Fruit fly (Drosophila melanogaster) whole organism, adult: ENCODE data around the gene CG4957.

Source experiments
- CG11617 ChIP-seq: fragments of 200-800 bp; sonication (Bioruptor generic); optimal IDR thresholded peaks from 2 replicates; lab custom pipeline; 2017; ENCODE audit warnings: mild to moderate bottlenecking, missing biosample characterization, missing genetic modification reagents, missing genetic modification characterization
- CG12768 ChIP-seq: fragments of 200-800 bp; sonication (Bioruptor generic); optimal IDR thresholded peaks from 2 replicates; lab custom pipeline; 2017; ENCODE audit warnings: missing biosample characterization, missing genetic modification characterization, mild to moderate bottlenecking, moderate library complexity, missing genetic modification reagents
- CG14711 ChIP-seq: fragments of 200-800 bp; sonication (Bioruptor generic); optimal IDR thresholded peaks from 2 replicates; lab custom pipeline; 2018; ENCODE audit warnings: missing biosample characterization, mild to moderate bottlenecking, missing genetic modification characterization, moderate library complexity
- CG1620 ChIP-seq: fragments of 200-800 bp; sonication (Bioruptor generic); optimal IDR thresholded peaks from 2 replicates; lab custom pipeline; 2016; ENCODE audit warnings: missing biosample characterization, missing genetic modification characterization
- CG33017 ChIP-seq: fragments of 200-800 bp; sonication (Bioruptor generic); optimal IDR thresholded peaks from 2 replicates; lab custom pipeline; 2018; ENCODE audit warnings: missing biosample characterization, mild to moderate bottlenecking, missing genetic modification characterization, moderate library complexity
- CG5204 ChIP-seq: fragments of 200-800 bp; sonication (Bioruptor generic); optimal IDR thresholded peaks from 2 replicates; lab custom pipeline; 2016; ENCODE audit warnings: missing biosample characterization, missing genetic modification characterization
- CG7045 ChIP-seq: fragments of 200-800 bp; sonication (Bioruptor generic); optimal IDR thresholded peaks from 2 replicates; lab custom pipeline; 2017; ENCODE audit warnings: missing biosample characterization, mild to moderate bottlenecking, missing genetic modification characterization
- CG7101 ChIP-seq: fragments of 200-800 bp; sonication (Bioruptor generic); optimal IDR thresholded peaks from 2 replicates; lab custom pipeline; 2018; ENCODE audit warnings: missing biosample characterization, mild to moderate bottlenecking, missing genetic modification characterization, moderate library complexity
- Crg-1 ChIP-seq: fragments of 200-800 bp; sonication (Bioruptor generic); optimal IDR thresholded peaks from 2 replicates; lab custom pipeline; 2016; ENCODE audit warnings: missing biosample characterization, missing genetic modification characterization
- Hr96 ChIP-seq: fragments of 200-800 bp; sonication (Bioruptor generic); optimal IDR thresholded peaks from 2 replicates; lab custom pipeline; 2016; ENCODE audit warnings: missing biosample characterization, missing genetic modification characterization
- Mnt ChIP-seq: fragments of 200-800 bp; sonication (Bioruptor generic); optimal IDR thresholded peaks from 2 replicates; lab custom pipeline; 2016; ENCODE audit warnings: missing biosample characterization, mild to moderate bottlenecking, missing genetic modification characterization
- bab1 ChIP-seq: fragments of 200-800 bp; sonication (Bioruptor generic); optimal IDR thresholded peaks from 3 replicates; lab custom pipeline; 2019; ENCODE audit warnings: missing biosample characterization, mild to moderate bottlenecking, missing genetic modification characterization, moderate library complexity
- cic ChIP-seq: fragments of 200-800 bp; sonication (Bioruptor generic); optimal IDR thresholded peaks from 2 replicates; lab custom pipeline; 2017; ENCODE audit warnings: missing biosample characterization, mild to moderate bottlenecking, missing genetic modification characterization, moderate library complexity
- cnc ChIP-seq, 2 experiments: fragments of >200 bp; optimal IDR thresholded peaks; 2 replicates each; lab custom pipeline; 2017
- kay ChIP-seq: fragments of 200-800 bp; sonication (Bioruptor generic); peaks from one replicate; lab custom pipeline; 2016; ENCODE audit warnings: missing biosample characterization, missing genetic modification characterization, borderline replicate concordance
- ovo ChIP-seq: fragments of 200-800 bp; sonication (Bioruptor generic); optimal IDR thresholded peaks from 2 replicates; lab custom pipeline; 2016; ENCODE audit warnings: missing biosample characterization, missing genetic modification characterization
- pad ChIP-seq: fragments of 200-800 bp; sonication (Bioruptor generic); optimal IDR thresholded peaks from 3 replicates; lab custom pipeline; 2017; ENCODE audit warnings: missing biosample characterization, missing genetic modification characterization, mild to moderate bottlenecking, moderate library complexity, missing genetic modification reagents
- tj ChIP-seq: fragments of 200-800 bp; sonication (Bioruptor generic); optimal IDR thresholded peaks from 3 replicates; lab custom pipeline; 2017; ENCODE audit warnings: missing biosample characterization, mild to moderate bottlenecking, missing genetic modification characterization, moderate library complexity
- toe ChIP-seq: fragments of 200-800 bp; sonication (Bioruptor generic); optimal IDR thresholded peaks from 2 replicates; lab custom pipeline; 2016; ENCODE audit warnings: missing biosample characterization, missing genetic modification characterization

CG4957 gene

dm6 chr2L:10246785-10247190 lies 21.9 kb upstream of the CG4957 start, which contains the start of gene chico:
TSS of gene chico (minus strand) at chr2L:10247078.
- peak; percentile 27 for TF ChIP-seq ovo (GFP tag; lab: Kevin White, UChicago)
- TF ChIP-seq CG5204 (GFP tag; lab: Kevin White, UChicago), result no peak
- no peak for TF ChIP-seq toe (GFP tag; lab: Kevin White, UChicago)
- TF ChIP-seq bab1 (GFP tag; lab: Kevin White, UChicago), result peak; percentile 44
- TF ChIP-seq CG1620 (GFP tag; lab: Kevin White, UChicago), result peak; percentile 22
- TF ChIP-seq tj (GFP tag; lab: Kevin White, UChicago), result peak; percentile 14
- peak; percentile 94 for TF ChIP-seq Mnt (GFP tag; lab: Kevin White, UChicago)
- TF ChIP-seq CG14711 (tag; lab: Kevin White, UChicago), result peak; percentile 32
- no peak for TF ChIP-seq CG12768 (GFP tag; lab: Kevin White, UChicago)
- peak; percentile 66 for TF ChIP-seq cic (GFP tag; lab: Kevin White, UChicago)

dm6 chr2L:10249655-10250202 lies 18.9 kb upstream of the CG4957 start:
- peak; percentile 6 for TF ChIP-seq CG7101
- peak; percentile 28 for TF ChIP-seq kay (GFP tag; lab: Kevin White, UChicago)
- TF ChIP-seq cic (GFP tag; lab: Kevin White, UChicago), result peak; percentile 60
- TF ChIP-seq cnc (optimal IDR thresholded peaks at IDR 0.05; lab: Kevin White, UChicago), result no peak
- peak; percentile 22 for TF ChIP-seq Mnt (GFP tag; lab: Kevin White, UChicago)
- no peak for TF ChIP-seq tj (GFP tag; lab: Kevin White, UChicago)
- TF ChIP-seq CG7045 (GFP tag; lab: Kevin White, UChicago), result peak; percentile 7
- TF ChIP-seq Crg-1 (GFP tag; lab: Kevin White, UChicago), result peak; percentile 41

dm6 chr2L:10250441-10250847 lies 18.2 kb upstream of the CG4957 start, which contains the start of the genes bsk and CG31717:
TSS of gene bsk (minus strand) at chr2L:10250501.
TSS of gene CG31717 (plus strand) at chr2L:10250737.
- TF ChIP-seq bab1 (GFP tag; lab: Kevin White, UChicago) (peak; percentile 51), CG12768 (GFP tag; lab: Kevin White, UChicago) (no peak), cic (GFP tag; lab: Kevin White, UChicago) (peak; percentile 38), Mnt (GFP tag; lab: Kevin White, UChicago) (peak; percentile 30), kay (GFP tag; lab: Kevin White, UChicago) (peak; percentile 98), CG14711 (tag; lab: Kevin White, UChicago) (peak; percentile 25), CG33017 (tag; lab: Kevin White, UChicago) (no peak), Crg-1 (GFP tag; lab: Kevin White, UChicago) (no peak)

- no peak for TF ChIP-seq Hr96 (GFP tag; lab: Kevin White, UChicago)
- TF ChIP-seq Crg-1 (GFP tag; lab: Kevin White, UChicago), result no peak
- TF ChIP-seq kay (GFP tag; lab: Kevin White, UChicago), result no peak
- no peak for TF ChIP-seq CG5204 (GFP tag; lab: Kevin White, UChicago)
- no peak for TF ChIP-seq CG7101
- no peak for TF ChIP-seq Mnt (GFP tag; lab: Kevin White, UChicago)
- no peak for TF ChIP-seq toe (GFP tag; lab: Kevin White, UChicago)
- TF ChIP-seq pad (GFP tag; lab: Kevin White, UChicago), result no peak
- no peak for TF ChIP-seq cnc (optimal IDR thresholded peaks at IDR 0.05; lab: Kevin White, UChicago)
- no peak for TF ChIP-seq CG12768 (GFP tag; lab: Kevin White, UChicago)
Measured at dm6 chr2L:10251592-10251991, 17.1 kb upstream of the CG4957 start, which contains the start of gene Ror. TSS of gene Ror (plus strand) at chr2L:10251843.

- TF ChIP-seq bab1 (GFP tag; lab: Kevin White, UChicago), result peak; percentile 51
- no peak for TF ChIP-seq ovo (GFP tag; lab: Kevin White, UChicago)
- TF ChIP-seq kay (GFP tag; lab: Kevin White, UChicago), result peak; percentile 92
Measured at dm6 chr2L:10255725-10256158, 12.9 kb upstream of the CG4957 start, which contains the start of gene CG5676. TSS of gene CG5676 (minus strand) at chr2L:10255891.

- no peak for TF ChIP-seq toe (GFP tag; lab: Kevin White, UChicago)
- TF ChIP-seq bab1 (GFP tag; lab: Kevin White, UChicago), result no peak
- no peak for TF ChIP-seq CG7045 (GFP tag; lab: Kevin White, UChicago)
- no peak for TF ChIP-seq Hr96 (GFP tag; lab: Kevin White, UChicago)
- no peak for TF ChIP-seq kay (GFP tag; lab: Kevin White, UChicago)
- no peak for TF ChIP-seq Crg-1 (GFP tag; lab: Kevin White, UChicago)
- TF ChIP-seq CG5204 (GFP tag; lab: Kevin White, UChicago), result no peak
- TF ChIP-seq CG14711 (tag; lab: Kevin White, UChicago), result no peak
- no peak for TF ChIP-seq CG12768 (GFP tag; lab: Kevin White, UChicago)
- no peak for TF ChIP-seq ovo (GFP tag; lab: Kevin White, UChicago)
- TF ChIP-seq Mnt (GFP tag; lab: Kevin White, UChicago), result no peak
- no peak for TF ChIP-seq tj (GFP tag; lab: Kevin White, UChicago)
- TF ChIP-seq CG33017 (tag; lab: Kevin White, UChicago), result no peak
- no peak for TF ChIP-seq CG11617 (GFP tag; lab: Kevin White, UChicago)
Measured at dm6 chr2L:10259960-10260749, 8.5 kb upstream of the CG4957 start.
